Worm (Caenorhabditis elegans) whole organism, L3 larva: ENCODE results near the gene T01C3.3.

Experiments
- R02D3.7 ChIP-seq: fragments of 150-350 bp; optimal IDR thresholded peaks from 2 replicates; lab custom pipeline; 2014; ENCODE audit warnings: missing biosample characterization, missing genetic modification characterization
- aly-2 ChIP-seq: fragments of 150-350 bp; optimal IDR thresholded peaks from 2 replicates; lab custom pipeline; 2014; ENCODE audit warnings: missing biosample characterization, missing genetic modification characterization
- ama-1 ChIP-seq: fragments of 150-350 bp; optimal IDR thresholded peaks from 2 replicates; lab custom pipeline; 2018
- ceh-16 ChIP-seq: sonication (generic microtip); optimal IDR thresholded peaks from 2 replicates; lab custom pipeline; 2017; ENCODE audit warnings: missing biosample characterization, missing genetic modification characterization
- ceh-28 ChIP-seq: fragments of 150-350 bp; optimal IDR thresholded peaks from 2 replicates; lab custom pipeline; 2014; ENCODE audit warnings: missing biosample characterization, missing genetic modification reagents, missing genetic modification characterization
- ceh-9 ChIP-seq: sonication (generic microtip); optimal IDR thresholded peaks from 2 replicates; lab custom pipeline; 2018; ENCODE audit warnings: missing biosample characterization, missing genetic modification characterization
- daf-12 ChIP-seq: fragments of 150-350 bp; optimal IDR thresholded peaks from 2 replicates; lab custom pipeline; 2014; ENCODE audit warnings: missing biosample characterization, missing genetic modification reagents, missing genetic modification characterization
- egl-5 ChIP-seq: fragments of 150-350 bp; optimal IDR thresholded peaks from 2 replicates; lab custom pipeline; 2017; ENCODE audit warnings: missing biosample characterization, missing genetic modification reagents, missing genetic modification characterization, inconsistent platforms
- elt-1 ChIP-seq: fragments of 150-350 bp; optimal IDR thresholded peaks from 2 replicates; lab custom pipeline; 2014; ENCODE audit warnings: missing biosample characterization, missing genetic modification characterization
- elt-2 ChIP-seq: sonication (generic microtip); optimal IDR thresholded peaks from 2 replicates; lab custom pipeline; 2016; ENCODE audit warnings: missing genetic modification reagents, mild to moderate bottlenecking, missing genetic modification characterization, missing compliant biosample characterization
- elt-3 ChIP-seq, 3 experiments: fragments of 150-350 bp in 1 of 3; sonication (generic microtip) in 2 of 3; optimal IDR thresholded peaks; 2 replicates in 2 of 3; 4 replicates in 1 of 3; lab custom pipeline; 2014 to 2017; ENCODE audit warnings: missing biosample characterization in 3 of 3, missing genetic modification characterization in 3 of 3
- eor-1 ChIP-seq, 2 experiments: fragments of 150-350 bp; optimal IDR thresholded peaks; 2 replicates each; lab custom pipeline; 2014 to 2018; ENCODE audit warnings: missing biosample characterization in 2 of 2, missing genetic modification characterization in 2 of 2
- fos-1 ChIP-seq: fragments of 150-350 bp; optimal IDR thresholded peaks from 2 replicates; lab custom pipeline; 2014; ENCODE audit warnings: missing biosample characterization, missing genetic modification characterization
- jun-1 ChIP-seq: fragments of 150-350 bp; optimal IDR thresholded peaks from 2 replicates; lab custom pipeline; 2014; ENCODE audit warnings: missing biosample characterization, missing genetic modification reagents, missing genetic modification characterization
- lin-15B ChIP-seq: fragments of 150-350 bp; optimal IDR thresholded peaks from 2 replicates; lab custom pipeline; 2014; ENCODE audit warnings: missing biosample characterization, missing genetic modification characterization
- lsy-12 ChIP-seq: sonication (generic microtip); optimal IDR thresholded peaks from 2 replicates; lab custom pipeline; 2016; ENCODE audit warnings: mild to moderate bottlenecking, missing genetic modification characterization, missing compliant biosample characterization
- mdl-1 ChIP-seq: fragments of 150-350 bp; optimal IDR thresholded peaks from 2 replicates; lab custom pipeline; 2014; ENCODE audit warnings: missing biosample characterization, missing genetic modification characterization
- mml-1 ChIP-seq: fragments of 150-350 bp; sonication (generic microtip); optimal IDR thresholded peaks from 3 replicates; lab custom pipeline; 2014; ENCODE audit warnings: missing biosample characterization, missing genetic modification characterization
- nfya-1 ChIP-seq: sonication (generic microtip); optimal IDR thresholded peaks from 2 replicates; lab custom pipeline; 2017; ENCODE audit warnings: missing genetic modification characterization, mild to moderate bottlenecking, missing compliant biosample characterization, antibody characterized with exemption, moderate library complexity; ENCODE audit not compliant: insufficient read depth
- nhr-11 ChIP-seq: fragments of 150-350 bp; optimal IDR thresholded peaks from 2 replicates; lab custom pipeline; 2014; ENCODE audit warnings: missing biosample characterization, missing genetic modification characterization
- nhr-12 ChIP-seq: fragments of 150-350 bp; optimal IDR thresholded peaks from 2 replicates; lab custom pipeline; 2014; ENCODE audit warnings: missing biosample characterization, missing genetic modification characterization
- nhr-23 ChIP-seq: fragments of 150-350 bp; optimal IDR thresholded peaks from 2 replicates; lab custom pipeline; 2014; ENCODE audit warnings: missing biosample characterization, missing genetic modification reagents, missing genetic modification characterization
- nhr-25 ChIP-seq: sonication (generic microtip); optimal IDR thresholded peaks from 2 replicates; lab custom pipeline; 2017; ENCODE audit warnings: missing biosample characterization, missing genetic modification characterization
- nhr-28 ChIP-seq: fragments of 150-350 bp; optimal IDR thresholded peaks from 2 replicates; lab custom pipeline; 2014; ENCODE audit warnings: missing biosample characterization, missing genetic modification characterization
- nhr-67 ChIP-seq: fragments of 150-350 bp; optimal IDR thresholded peaks from 2 replicates; lab custom pipeline; 2014; ENCODE audit warnings: missing biosample characterization, missing genetic modification characterization
- nhr-76 ChIP-seq: fragments of 150-350 bp; sonication (generic microtip); optimal IDR thresholded peaks from 5 replicates; lab custom pipeline; 2014; ENCODE audit warnings: missing biosample characterization, missing genetic modification characterization
- nhr-77 ChIP-seq: fragments of 150-350 bp; optimal IDR thresholded peaks from 2 replicates; lab custom pipeline; 2014; ENCODE audit warnings: missing biosample characterization, missing genetic modification characterization
- pha-4 ChIP-seq: fragments of 150-350 bp; optimal IDR thresholded peaks from 2 replicates; lab custom pipeline; 2014; ENCODE audit warnings: missing biosample characterization, missing genetic modification reagents, missing genetic modification characterization
- pqm-1 ChIP-seq: fragments of 150-350 bp; optimal IDR thresholded peaks from 2 replicates; lab custom pipeline; 2017; ENCODE audit warnings: missing biosample characterization, missing genetic modification characterization, inconsistent platforms
- sea-2 ChIP-seq: fragments of 150-350 bp; sonication (generic microtip); optimal IDR thresholded peaks from 4 replicates; lab custom pipeline; 2014; ENCODE audit warnings: missing biosample characterization, missing genetic modification reagents, missing genetic modification characterization
- skn-1 ChIP-seq: fragments of 150-350 bp; optimal IDR thresholded peaks from 2 replicates; lab custom pipeline; 2014; ENCODE audit warnings: missing biosample characterization, missing genetic modification characterization
- tbx-2 ChIP-seq: sonication (generic microtip); optimal IDR thresholded peaks from 2 replicates; lab custom pipeline; 2016; ENCODE audit warnings: mild to moderate bottlenecking, missing genetic modification characterization, missing compliant biosample characterization
- zag-1 ChIP-seq: fragments of 150-350 bp; optimal IDR thresholded peaks from 2 replicates; lab custom pipeline; 2014; ENCODE audit warnings: missing biosample characterization, missing genetic modification characterization
- ztf-4 ChIP-seq: fragments of 150-350 bp; optimal IDR thresholded peaks from 2 replicates; lab custom pipeline; 2014; ENCODE audit warnings: missing biosample characterization, missing genetic modification characterization

T01C3.3 gene

DNA sequence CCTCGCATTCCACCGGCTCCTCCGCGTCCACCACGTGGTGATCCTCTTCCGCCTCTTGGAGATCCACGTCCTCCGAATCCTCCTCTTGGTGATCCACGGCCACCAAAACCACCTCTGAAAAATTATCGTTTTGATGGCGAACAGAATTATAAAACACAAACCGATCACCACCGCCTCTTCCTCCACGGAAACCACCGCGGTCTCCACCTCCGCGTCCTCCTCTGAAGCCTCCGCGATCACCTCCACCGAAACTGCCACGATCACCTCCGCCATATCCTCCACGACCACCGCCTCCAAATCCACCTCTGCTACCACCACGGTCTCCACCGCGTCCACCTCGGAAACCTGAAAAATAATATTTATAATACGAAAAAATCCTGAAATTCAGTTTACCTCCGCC is 9.1 kb upstream of the T01C3.3 start:
- TF ChIP-seq skn-1 (tag; lab: Kevin White, UChicago) (no peak), tbx-2 (no peak), ceh-16 (tag; lab: Kevin White, UChicago) (no peak), nhr-12 (tag; lab: Kevin White, UChicago) (no peak), elt-3 (tag; optimal IDR thresholded peaks at IDR 0.05; lab: Kevin White, UChicago) (no peak), aly-2 (tag; lab: Kevin White, UChicago) (no peak), daf-12 (tag; lab: Kevin White, UChicago) (no peak), nhr-77 (tag; lab: Kevin White, UChicago) (no peak), fos-1 (no peak), nhr-28 (tag; lab: Kevin White, UChicago) (no peak), nfya-1 (no peak), zag-1 (no peak), sea-2 (GFP tag; lab: Kevin White, UChicago) (no peak), R02D3.7 (no peak), lsy-12 (tag; lab: Kevin White, UChicago) (no peak), eor-1 (tag; optimal IDR thresholded peaks at IDR 0.05; lab: Kevin White, UChicago) (no peak), egl-5 (tag; lab: Kevin White, UChicago) (no peak), mdl-1 (tag; lab: Kevin White, UChicago) (no peak), nhr-25 (tag; lab: Kevin White, UChicago) (no peak), pqm-1 (tag; lab: Kevin White, UChicago) (no peak)
- TF ChIP-seq, all 47 proteins: peak for 0

- TF ChIP-seq jun-1 (tag; lab: Kevin White, UChicago) (no peak), lin-15B (tag; lab: Kevin White, UChicago) (no peak), nhr-77 (tag; lab: Kevin White, UChicago) (no peak), ztf-4 (tag; lab: Kevin White, UChicago) (no peak), egl-5 (tag; lab: Kevin White, UChicago) (no peak), nhr-67 (tag; lab: Kevin White, UChicago) (no peak), pqm-1 (tag; lab: Kevin White, UChicago) (no peak), nhr-76 (no peak)
- TF ChIP-seq, all 47 proteins: peak for 0
Observed at ce11 chrV:15000055-15000704, 7.7 kb upstream of the T01C3.3 start, which contains the start of gene rps-16. Gene rps-16, minus strand, starts transcription at chrV:15000541.

- TF ChIP-seq nhr-11 (tag; lab: Kevin White, UChicago) (no peak), ama-1 (no peak), nfya-1 (no peak), ceh-28 (tag; lab: Kevin White, UChicago) (no peak), pha-4 (tag; lab: Kevin White, UChicago) (no peak), lin-15B (tag; lab: Kevin White, UChicago) (no peak), ceh-16 (tag; lab: Kevin White, UChicago) (no peak), nhr-67 (tag; lab: Kevin White, UChicago) (no peak), ceh-9 (tag; lab: Kevin White, UChicago) (no peak), elt-1 (tag; lab: Kevin White, UChicago) (no peak), nhr-12 (tag; lab: Kevin White, UChicago) (no peak), nhr-23 (tag; lab: Kevin White, UChicago) (no peak)
Observed at ce11 chrV:14999485-15000023, 7.1 kb upstream of the T01C3.3 start, which contains the start of gene T01C3.11. Gene T01C3.11, plus strand, starts transcription at chrV:14999535.

ce11 chrV:14996236-14996635 is 3.8 kb upstream of the T01C3.3 start, which contains the start of gene irld-14:
Gene irld-14, plus strand, starts transcription at chrV:14996536.
- no peak for TF ChIP-seq pha-4 (tag; lab: Kevin White, UChicago)

DNA sequence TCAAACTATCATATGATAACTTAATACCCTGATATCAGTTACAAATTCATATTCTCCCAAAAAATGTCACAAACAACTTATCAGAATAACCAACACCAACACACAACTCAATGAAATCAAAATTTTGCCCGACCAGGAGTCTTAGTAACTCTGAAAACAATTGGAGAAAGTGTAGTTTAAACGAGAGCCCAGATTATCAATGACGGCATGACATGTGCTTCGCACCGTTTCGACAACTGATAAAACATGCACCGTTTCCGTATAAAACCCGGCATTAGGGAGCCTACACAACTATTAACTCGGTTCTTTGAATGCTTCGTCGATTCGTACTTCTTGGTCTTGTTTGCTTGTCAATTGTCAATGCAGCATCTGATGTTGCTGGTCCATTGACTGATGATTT is 1.1 kb upstream of the T01C3.3 start, which contains the start of gene fil-1:
Gene fil-1 (plus strand): TSS at position 219 of the 400 bp plus-strand sequence.
- TF ChIP-seq pqm-1 (tag; lab: Kevin White, UChicago): no peak
- peak; percentile 19 for TF ChIP-seq pha-4 (tag; lab: Kevin White, UChicago)
- TF ChIP-seq mml-1: no peak
- TF ChIP-seq elt-2 (tag; lab: Kevin White, UChicago): peak; percentile 74
